Worm (Caenorhabditis elegans) whole organism, L2 larva: ENCODE measurements around the gene trim-21.
A peak's percentile ranks its signal among the peaks of the same experiment; 100 is the strongest.

Experiments used
- C34F6.9 ChIP-seq: fragments of 150-350 bp; optimal IDR thresholded peaks from 2 replicates; lab custom pipeline; 2014; ENCODE audit warnings: missing biosample characterization, missing genetic modification characterization
- R02D3.7 ChIP-seq: fragments of 150-350 bp; optimal IDR thresholded peaks from 2 replicates; lab custom pipeline; 2014; ENCODE audit warnings: missing biosample characterization, missing genetic modification characterization
- ZK546.5 ChIP-seq: sonication (generic microtip); optimal IDR thresholded peaks from 2 replicates; lab custom pipeline; 2017; ENCODE audit warnings: missing biosample characterization, missing genetic modification characterization
- alr-1 ChIP-seq: fragments of 150-350 bp; optimal IDR thresholded peaks from 2 replicates; lab custom pipeline; 2014; ENCODE audit warnings: missing biosample characterization, missing genetic modification characterization
- aly-2 ChIP-seq: fragments of 150-350 bp; optimal IDR thresholded peaks from 2 replicates; lab custom pipeline; 2014; ENCODE audit warnings: missing biosample characterization, missing genetic modification characterization
- ama-1 ChIP-seq: fragments of 150-350 bp; optimal IDR thresholded peaks from 2 replicates; lab custom pipeline; 2018; ENCODE audit warnings: inconsistent platforms
- ceh-16 ChIP-seq: fragments of 150-350 bp; optimal IDR thresholded peaks from 2 replicates; lab custom pipeline; 2014; ENCODE audit warnings: missing biosample characterization, missing genetic modification characterization
- ceh-82 ChIP-seq: fragments of 150-350 bp; optimal IDR thresholded peaks from 2 replicates; lab custom pipeline; 2014; ENCODE audit warnings: missing biosample characterization, missing genetic modification characterization
- crh-2 ChIP-seq: sonication (generic microtip); optimal IDR thresholded peaks from 2 replicates; lab custom pipeline; 2017; ENCODE audit warnings: missing biosample characterization, missing genetic modification characterization
- dmd-4 ChIP-seq: sonication (generic microtip); optimal IDR thresholded peaks from 2 replicates; lab custom pipeline; 2017; ENCODE audit warnings: missing biosample characterization, missing genetic modification characterization
- elt-1 ChIP-seq: fragments of 150-350 bp; optimal IDR thresholded peaks from 2 replicates; lab custom pipeline; 2014; ENCODE audit warnings: missing biosample characterization, missing genetic modification characterization
- elt-3 ChIP-seq: sonication (generic microtip); optimal IDR thresholded peaks from 2 replicates; lab custom pipeline; 2017; ENCODE audit warnings: missing biosample characterization, missing genetic modification characterization
- fos-1 ChIP-seq: fragments of 150-350 bp; optimal IDR thresholded peaks from 2 replicates; lab custom pipeline; 2014; ENCODE audit warnings: missing biosample characterization, missing genetic modification characterization
- lin-11 ChIP-seq: fragments of 150-350 bp; sonication (generic microtip); optimal IDR thresholded peaks from 2 replicates; lab custom pipeline; 2014; ENCODE audit warnings: missing biosample characterization, missing genetic modification characterization, inconsistent platforms, mixed read lengths
- lin-39 ChIP-seq: fragments of 150-350 bp; optimal IDR thresholded peaks from 2 replicates; lab custom pipeline; 2014; ENCODE audit warnings: missing biosample characterization, missing genetic modification reagents, missing genetic modification characterization
- lsy-2 ChIP-seq, 2 experiments: fragments of 150-350 bp in 1 of 2; sonication (generic microtip) in 1 of 2; optimal IDR thresholded peaks; 2 replicates each; lab custom pipeline; 2014 to 2017; ENCODE audit warnings: missing biosample characterization in 2 of 2, missing genetic modification characterization in 2 of 2
- mab-5 ChIP-seq: fragments of 150-350 bp; optimal IDR thresholded peaks from 2 replicates; lab custom pipeline; 2014; ENCODE audit warnings: missing biosample characterization, missing genetic modification characterization
- mbf-1 ChIP-seq: sonication (generic microtip); optimal IDR thresholded peaks from 2 replicates; lab custom pipeline; 2017; ENCODE audit warnings: missing biosample characterization, missing genetic modification characterization
- nhr-10 ChIP-seq: sonication (generic microtip); optimal IDR thresholded peaks from 2 replicates; lab custom pipeline; 2017; ENCODE audit warnings: missing biosample characterization, missing genetic modification characterization
- nhr-11 ChIP-seq: fragments of 150-350 bp; optimal IDR thresholded peaks from 2 replicates; lab custom pipeline; 2014; ENCODE audit warnings: missing biosample characterization, missing genetic modification characterization
- nhr-12 ChIP-seq: fragments of 150-350 bp; optimal IDR thresholded peaks from 2 replicates; lab custom pipeline; 2014; ENCODE audit warnings: missing biosample characterization, missing genetic modification characterization
- nhr-129 ChIP-seq: fragments of 150-350 bp; optimal IDR thresholded peaks from 2 replicates; lab custom pipeline; 2014; ENCODE audit warnings: missing biosample characterization, missing genetic modification characterization
- nhr-23 ChIP-seq: fragments of 150-350 bp; optimal IDR thresholded peaks from 2 replicates; lab custom pipeline; 2014; ENCODE audit warnings: missing biosample characterization, missing genetic modification reagents, missing genetic modification characterization
- nhr-25 ChIP-seq: fragments of 150-350 bp; sonication (generic microtip); optimal IDR thresholded peaks from 3 replicates; lab custom pipeline; 2014; ENCODE audit warnings: missing biosample characterization, missing genetic modification characterization
- nhr-6 ChIP-seq: fragments of 150-350 bp; optimal IDR thresholded peaks from 2 replicates; lab custom pipeline; 2014; ENCODE audit warnings: missing biosample characterization, missing genetic modification characterization
- nhr-77 ChIP-seq: fragments of 150-350 bp; optimal IDR thresholded peaks from 2 replicates; lab custom pipeline; 2014; ENCODE audit warnings: missing biosample characterization, missing genetic modification characterization
- peb-1 ChIP-seq: fragments of 150-350 bp; optimal IDR thresholded peaks from 2 replicates; lab custom pipeline; 2014; ENCODE audit warnings: missing biosample characterization, missing genetic modification characterization
- sem-4 ChIP-seq: fragments of 150-350 bp; optimal IDR thresholded peaks from 2 replicates; lab custom pipeline; 2014; ENCODE audit warnings: missing biosample characterization, missing genetic modification reagents, missing genetic modification characterization
- skn-1 ChIP-seq: sonication (generic microtip); optimal IDR thresholded peaks from 2 replicates; lab custom pipeline; 2017; ENCODE audit warnings: missing biosample characterization, missing genetic modification characterization
- sma-3 ChIP-seq: sonication (generic microtip); optimal IDR thresholded peaks from 2 replicates; lab custom pipeline; 2016; ENCODE audit warnings: missing genetic modification reagents, missing genetic modification characterization, missing compliant biosample characterization
- sma-9 ChIP-seq, 2 experiments: fragments of 150-350 bp in 1 of 2; sonication (generic microtip) in 1 of 2; optimal IDR thresholded peaks; 2 replicates each; lab custom pipeline; 2014 to 2016; ENCODE audit warnings: missing genetic modification characterization in 2 of 2, mild to moderate bottlenecking in 1 of 2, missing biosample characterization in 1 of 2, missing compliant biosample characterization in 1 of 2, missing genetic modification reagents in 1 of 2, moderate library complexity in 1 of 2
- snpc-4 ChIP-seq: fragments of 150-350 bp; optimal IDR thresholded peaks from 2 replicates; lab custom pipeline; 2014; ENCODE audit warnings: missing biosample characterization, missing genetic modification characterization
- unc-55 ChIP-seq: fragments of 150-350 bp; sonication (generic microtip); optimal IDR thresholded peaks from 3 replicates; lab custom pipeline; 2014; ENCODE audit warnings: missing biosample characterization, missing genetic modification reagents, missing genetic modification characterization
- unc-62 ChIP-seq: fragments of 150-350 bp; optimal IDR thresholded peaks from 2 replicates; lab custom pipeline; 2014; ENCODE audit warnings: missing biosample characterization, missing genetic modification reagents, missing genetic modification characterization
- zag-1 ChIP-seq: fragments of 150-350 bp; optimal IDR thresholded peaks from 2 replicates; lab custom pipeline; 2014; ENCODE audit warnings: missing biosample characterization, missing genetic modification characterization
- ztf-1 ChIP-seq: fragments of 200-800 bp; sonication (Bioruptor generic); conservative IDR thresholded peaks from 2 replicates; pipeline ENCODE4 v1.3.6; 2022; ENCODE audit warnings: missing genetic modification characterization, missing compliant biosample characterization
- ztf-11 ChIP-seq: sonication (generic microtip); optimal IDR thresholded peaks from 2 replicates; lab custom pipeline; 2017; ENCODE audit warnings: missing biosample characterization, missing genetic modification characterization

trim-21 gene

DNA sequence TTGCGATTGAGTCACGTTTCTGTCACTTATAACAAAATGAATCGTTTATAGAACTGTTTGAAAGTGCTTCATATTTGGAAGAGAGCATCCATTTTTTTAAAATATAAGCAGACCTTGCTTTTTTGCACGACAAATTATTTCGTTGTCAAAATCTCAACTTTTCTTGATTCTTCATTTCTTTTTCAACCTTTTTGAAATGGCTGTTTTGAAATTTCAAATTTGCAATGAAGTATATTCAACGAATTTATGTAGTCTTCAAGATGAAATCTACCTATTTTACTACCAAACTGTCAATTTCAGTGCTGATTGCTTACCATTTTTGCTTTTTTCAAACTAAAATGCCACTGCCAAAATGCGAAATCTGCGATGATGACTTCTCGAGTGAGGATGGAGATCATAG is 5.9 kb downstream of the trim-21 start, which contains the start of gene B0281.3:
TSS of gene B0281.3 (plus strand) at position 301 of the 400 bp plus-strand sequence.
- TF ChIP-seq sma-9 (GFP tag; optimal IDR thresholded peaks at IDR 0.05; lab: Kevin White, UChicago) = no peak
- TF ChIP-seq sma-9 (tag; optimal IDR thresholded peaks at IDR 0.05; lab: Kevin White, UChicago) = no peak
- TF ChIP-seq R02D3.7 (tag; lab: Kevin White, UChicago) = no peak
- TF ChIP-seq lin-11 (tag; lab: Kevin White, UChicago) = no peak
- TF ChIP-seq nhr-11 (tag; lab: Kevin White, UChicago) = no peak
- TF ChIP-seq alr-1 (tag; lab: Kevin White, UChicago) = no peak
- TF ChIP-seq nhr-10 (tag; lab: Kevin White, UChicago) = no peak
- no peak for TF ChIP-seq ztf-1 (GFP tag; lab: Robert Waterston, UW)
- no peak for TF ChIP-seq C34F6.9
- no peak for TF ChIP-seq elt-1 (tag; lab: Kevin White, UChicago)
- TF ChIP-seq nhr-25 (tag; lab: Kevin White, UChicago) = no peak
- no peak for TF ChIP-seq skn-1 (tag; lab: Kevin White, UChicago)
- no peak for TF ChIP-seq sem-4 (tag; lab: Kevin White, UChicago)
- TF ChIP-seq zag-1 = no peak
- no peak for TF ChIP-seq sma-3

- TF ChIP-seq lsy-2 (tag; optimal IDR thresholded peaks at IDR 0.05; lab: Kevin White, UChicago) (no peak), fos-1 (tag; lab: Kevin White, UChicago) (peak; percentile 62)
These were observed 7.1 kb downstream of the trim-21 start for ce11 chrII:2305507-2305906.

DNA sequence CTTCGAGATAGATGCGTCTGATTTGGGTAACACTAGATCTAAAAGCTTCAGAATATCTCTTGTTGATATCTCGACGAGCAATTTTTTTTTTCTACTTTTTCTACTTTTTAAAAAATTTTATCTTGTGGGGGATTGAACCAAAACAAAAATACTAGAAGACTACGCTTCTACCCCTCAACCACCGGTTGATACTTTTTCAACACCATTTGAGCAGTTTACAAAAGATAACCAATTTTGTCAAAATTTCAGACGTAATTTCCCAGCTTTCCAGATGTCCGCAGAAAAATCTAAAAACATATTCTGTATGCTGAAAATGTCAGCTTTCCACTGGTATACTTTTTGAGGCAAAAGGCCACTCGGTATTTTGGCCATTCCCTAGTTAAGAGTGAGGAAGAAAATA is 8.1 kb downstream of the trim-21 start:
- no peak for TF ChIP-seq skn-1 (tag; lab: Kevin White, UChicago)
- no peak for TF ChIP-seq nhr-12
- no peak for TF ChIP-seq nhr-11 (tag; lab: Kevin White, UChicago)
- TF ChIP-seq nhr-10 (tag; lab: Kevin White, UChicago) = no peak
- no peak for TF ChIP-seq sma-9 (GFP tag; optimal IDR thresholded peaks at IDR 0.05; lab: Kevin White, UChicago)
- TF ChIP-seq sma-9 (tag; optimal IDR thresholded peaks at IDR 0.05; lab: Kevin White, UChicago) = no peak
- TF ChIP-seq ceh-82 (tag; lab: Kevin White, UChicago) = no peak
- TF ChIP-seq aly-2 (tag; lab: Kevin White, UChicago) = no peak
- TF ChIP-seq unc-62 (GFP tag; lab: Kevin White, UChicago) = no peak
- TF ChIP-seq unc-55 (GFP tag; lab: Kevin White, UChicago) = no peak
- TF ChIP-seq dmd-4 (tag; lab: Kevin White, UChicago) = no peak
- no peak for TF ChIP-seq fos-1 (tag; lab: Kevin White, UChicago)
- TF ChIP-seq mab-5 = no peak
- TF ChIP-seq mbf-1 (tag; lab: Kevin White, UChicago) = no peak
- TF ChIP-seq nhr-6 (tag; lab: Kevin White, UChicago) = no peak
- TF ChIP-seq nhr-23 = no peak
- TF ChIP-seq nhr-77 = no peak
- TF ChIP-seq C34F6.9 = no peak
- no peak for TF ChIP-seq nhr-129 (tag; lab: Kevin White, UChicago)
- no peak for TF ChIP-seq ZK546.5 (tag; lab: Kevin White, UChicago)

ce11 chrII:2302330-2302729 is 10.3 kb downstream of the trim-21 start, which contains the start of gene B0281.6:
Gene B0281.6 (minus strand): TSS chrII:2302430.
- TF ChIP-seq nhr-129 (tag; lab: Kevin White, UChicago) = no peak
- TF ChIP-seq lsy-2 (tag; optimal IDR thresholded peaks at IDR 0.05; lab: Kevin White, UChicago) = no peak
- TF ChIP-seq aly-2 (tag; lab: Kevin White, UChicago) = no peak
- no peak for TF ChIP-seq snpc-4 (tag; lab: Kevin White, UChicago)
- no peak for TF ChIP-seq lin-39
- TF ChIP-seq peb-1 (tag; lab: Kevin White, UChicago) = no peak
- no peak for TF ChIP-seq ztf-11 (tag; lab: Kevin White, UChicago)
- no peak for TF ChIP-seq unc-55 (GFP tag; lab: Kevin White, UChicago)
- TF ChIP-seq nhr-11 (tag; lab: Kevin White, UChicago) = no peak
- no peak for TF ChIP-seq ama-1 (lab: Kevin White, UChicago)
- no peak for TF ChIP-seq mab-5
- no peak for TF ChIP-seq sma-3
- no peak for TF ChIP-seq ztf-1 (GFP tag; lab: Robert Waterston, UW)
- TF ChIP-seq C34F6.9 = no peak
- TF ChIP-seq alr-1 (tag; lab: Kevin White, UChicago) = no peak

ce11 chrII:2300861-2301260 is 11.8 kb downstream of the trim-21 start, which contains the start of gene B0281.5:
Gene B0281.5 (minus strand): TSS chrII:2300961.
- TF ChIP-seq ztf-1 (GFP tag; lab: Robert Waterston, UW) (no peak), mbf-1 (tag; lab: Kevin White, UChicago) (no peak), nhr-10 (tag; lab: Kevin White, UChicago) (no peak), unc-62 (GFP tag; lab: Kevin White, UChicago) (no peak), crh-2 (tag; lab: Kevin White, UChicago) (no peak), elt-3 (tag; lab: Kevin White, UChicago) (no peak), ceh-16 (tag; lab: Kevin White, UChicago) (no peak), nhr-12 (no peak), unc-55 (GFP tag; lab: Kevin White, UChicago) (no peak), snpc-4 (tag; lab: Kevin White, UChicago) (no peak), sma-3 (no peak)
